Worm (Caenorhabditis elegans) whole organism, midembryonic: ENCODE measurements around the gene W10C6.2.

ENCODE experiments used
- T22C8.4 ChIP-seq: fragments of 200-800 bp; sonication (Bioruptor generic); IDR thresholded peaks from 2 replicates; pipeline ENCODE4 v1.3.6; 2022; ENCODE audit warnings: missing genetic modification characterization, missing compliant biosample characterization
- cog-1 ChIP-seq: sonication (generic microtip); optimal IDR thresholded peaks from 2 replicates; lab custom pipeline; 2016; ENCODE audit warnings: missing genetic modification characterization, missing compliant biosample characterization
- flt-1 ChIP-seq: fragments of 200-800 bp; sonication (Bioruptor generic); IDR thresholded peaks from 2 replicates; pipeline ENCODE4 v1.3.6; 2022; ENCODE audit warnings: missing genetic modification characterization, missing compliant biosample characterization
- klf-2 ChIP-seq: fragments of 200-800 bp; sonication (Bioruptor generic); conservative IDR thresholded peaks from 2 replicates; pipeline ENCODE4 v1.3.6; 2022; ENCODE audit warnings: missing genetic modification reagents, missing genetic modification characterization, missing compliant biosample characterization
- med-1 ChIP-seq: sonication (generic microtip); optimal IDR thresholded peaks from 2 replicates; lab custom pipeline; 2017; ENCODE audit warnings: missing genetic modification characterization, mild to moderate bottlenecking, missing compliant biosample characterization, antibody characterized with exemption, missing genetic modification reagents; ENCODE audit not compliant: insufficient read depth
- ref-1 ChIP-seq: fragments of 200-800 bp; sonication (Bioruptor generic); conservative IDR thresholded peaks from 2 replicates; pipeline ENCODE4 v1.3.6; 2022; ENCODE audit warnings: missing genetic modification reagents, missing genetic modification characterization, missing compliant biosample characterization
- tab-1 ChIP-seq: fragments of 200-800 bp; sonication (Bioruptor generic); IDR thresholded peaks from 2 replicates; pipeline ENCODE4 v1.3.6; 2022; ENCODE audit warnings: missing genetic modification characterization, missing compliant biosample characterization
- ztf-23 ChIP-seq: fragments of 200-800 bp; sonication (Bioruptor generic); IDR thresholded peaks from 2 replicates; pipeline ENCODE4 v1.3.6; 2022; ENCODE audit warnings: missing genetic modification reagents, missing genetic modification characterization, missing compliant biosample characterization
- ztf-29 ChIP-seq: fragments of 200-800 bp; sonication (Bioruptor generic); IDR thresholded peaks from 2 replicates; pipeline ENCODE4 v1.3.6; 2022; ENCODE audit warnings: missing genetic modification reagents, missing genetic modification characterization, missing compliant biosample characterization

The W10C6.2 gene

ce11 chrII:11154957-11155356 is 33.3 kb upstream of the W10C6.2 start:
- TF ChIP-seq ref-1 (GFP tag; lab: Robert Waterston, UW), result no peak
- TF ChIP-seq flt-1 (GFP tag; lab: Robert Waterston, UW), result no peak
- TF ChIP-seq ztf-29 (GFP tag; lab: Robert Waterston, UW), result no peak
- TF ChIP-seq med-1 (GFP tag; lab: Kevin White, UChicago), result no peak
- TF ChIP-seq klf-2 (GFP tag; lab: Robert Waterston, UW), result no peak
- no peak for TF ChIP-seq ztf-23
- no peak for TF ChIP-seq T22C8.4 (GFP tag; lab: Robert Waterston, UW)
- TF ChIP-seq cog-1, result no peak
- no peak for TF ChIP-seq tab-1 (GFP tag; lab: Robert Waterston, UW)

- TF ChIP-seq ztf-29 (GFP tag; lab: Robert Waterston, UW), result no peak
- TF ChIP-seq klf-2 (GFP tag; lab: Robert Waterston, UW), result no peak
- no peak for TF ChIP-seq cog-1
- no peak for TF ChIP-seq tab-1 (GFP tag; lab: Robert Waterston, UW)
Measured at ce11 chrII:11153800-11154199, 32.1 kb upstream of the W10C6.2 start.

DNA sequence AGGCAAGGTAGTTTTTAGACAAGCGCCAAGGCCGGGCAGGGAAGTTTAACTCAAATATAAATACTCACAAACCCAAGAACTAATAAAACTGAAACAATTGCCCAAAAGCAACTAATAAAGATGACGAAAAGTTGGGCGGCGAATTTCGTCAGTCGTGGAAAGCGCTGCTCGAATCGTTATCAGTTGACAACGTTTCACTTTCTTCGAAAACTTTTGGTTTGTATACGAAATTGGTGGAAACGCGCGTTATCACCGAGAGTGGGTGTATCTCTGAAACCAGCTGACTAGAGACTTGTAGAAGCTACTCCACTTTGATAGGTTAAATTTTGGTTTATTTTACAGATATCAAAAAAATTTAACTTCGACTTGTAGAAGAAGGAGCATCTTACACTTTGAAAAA is 31.4 kb upstream of the W10C6.2 start:
- no peak for TF ChIP-seq T22C8.4 (GFP tag; lab: Robert Waterston, UW)
- no peak for TF ChIP-seq cog-1
- TF ChIP-seq tab-1 (GFP tag; lab: Robert Waterston, UW), result no peak
- TF ChIP-seq flt-1 (GFP tag; lab: Robert Waterston, UW), result no peak
- no peak for TF ChIP-seq klf-2 (GFP tag; lab: Robert Waterston, UW)
- TF ChIP-seq ztf-29 (GFP tag; lab: Robert Waterston, UW), result no peak

DNA sequence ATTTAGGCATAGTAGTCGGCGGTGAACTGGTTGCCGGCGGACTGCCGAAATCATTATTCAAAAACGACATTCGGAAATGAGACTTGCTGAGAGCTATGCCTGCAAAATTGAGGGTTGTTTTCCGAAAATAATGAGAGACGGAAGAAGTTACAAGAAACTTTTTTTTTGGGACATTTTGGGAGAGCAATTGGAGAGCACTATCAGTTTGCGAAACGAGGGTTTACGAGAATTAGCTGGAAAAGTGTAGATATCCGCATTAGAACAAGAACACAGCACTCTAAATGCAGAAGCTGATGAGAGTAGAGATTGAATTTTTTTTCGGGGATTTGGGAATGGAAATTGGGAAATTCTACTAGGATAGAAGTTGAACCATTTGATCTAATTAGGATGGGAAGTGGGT is 30.8 kb upstream of the W10C6.2 start, which contains the start of gene pqm-1:
Gene pqm-1 (minus strand): TSS at position 101 of the 400 bp plus-strand sequence.
- TF ChIP-seq ztf-29 (GFP tag; lab: Robert Waterston, UW) (no peak), flt-1 (GFP tag; lab: Robert Waterston, UW) (no peak), klf-2 (GFP tag; lab: Robert Waterston, UW) (no peak), med-1 (GFP tag; lab: Kevin White, UChicago) (no peak), T22C8.4 (GFP tag; lab: Robert Waterston, UW) (no peak), tab-1 (GFP tag; lab: Robert Waterston, UW) (no peak), ref-1 (GFP tag; lab: Robert Waterston, UW) (no peak), cog-1 (no peak), ztf-23 (no peak)

DNA sequence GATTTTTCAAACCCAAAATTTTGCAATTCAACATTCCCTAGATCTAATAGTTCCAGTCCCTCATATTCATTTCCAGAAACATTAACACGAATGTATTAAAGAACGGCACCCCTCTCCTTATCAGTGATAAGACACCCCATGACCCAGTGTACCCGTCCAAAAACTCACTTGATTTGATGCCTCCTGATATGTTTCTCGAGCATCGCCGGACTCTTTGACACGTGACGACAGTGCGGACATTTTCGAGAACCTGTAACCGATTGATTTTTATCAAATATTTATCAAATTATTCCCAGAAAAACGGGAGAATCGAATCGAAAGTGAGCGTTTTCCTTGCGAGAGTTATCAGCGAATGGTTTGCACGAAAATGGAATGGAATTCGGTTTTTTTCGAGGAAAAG is 29.3 kb upstream of the W10C6.2 start:
- no peak for TF ChIP-seq ref-1 (GFP tag; lab: Robert Waterston, UW)
- no peak for TF ChIP-seq tab-1 (GFP tag; lab: Robert Waterston, UW)
- TF ChIP-seq flt-1 (GFP tag; lab: Robert Waterston, UW), result no peak
- TF ChIP-seq klf-2 (GFP tag; lab: Robert Waterston, UW), result no peak
- TF ChIP-seq T22C8.4 (GFP tag; lab: Robert Waterston, UW), result no peak
- TF ChIP-seq ztf-23, result no peak
- no peak for TF ChIP-seq cog-1
- TF ChIP-seq ztf-29 (GFP tag; lab: Robert Waterston, UW), result no peak
- TF ChIP-seq med-1 (GFP tag; lab: Kevin White, UChicago), result no peak

DNA sequence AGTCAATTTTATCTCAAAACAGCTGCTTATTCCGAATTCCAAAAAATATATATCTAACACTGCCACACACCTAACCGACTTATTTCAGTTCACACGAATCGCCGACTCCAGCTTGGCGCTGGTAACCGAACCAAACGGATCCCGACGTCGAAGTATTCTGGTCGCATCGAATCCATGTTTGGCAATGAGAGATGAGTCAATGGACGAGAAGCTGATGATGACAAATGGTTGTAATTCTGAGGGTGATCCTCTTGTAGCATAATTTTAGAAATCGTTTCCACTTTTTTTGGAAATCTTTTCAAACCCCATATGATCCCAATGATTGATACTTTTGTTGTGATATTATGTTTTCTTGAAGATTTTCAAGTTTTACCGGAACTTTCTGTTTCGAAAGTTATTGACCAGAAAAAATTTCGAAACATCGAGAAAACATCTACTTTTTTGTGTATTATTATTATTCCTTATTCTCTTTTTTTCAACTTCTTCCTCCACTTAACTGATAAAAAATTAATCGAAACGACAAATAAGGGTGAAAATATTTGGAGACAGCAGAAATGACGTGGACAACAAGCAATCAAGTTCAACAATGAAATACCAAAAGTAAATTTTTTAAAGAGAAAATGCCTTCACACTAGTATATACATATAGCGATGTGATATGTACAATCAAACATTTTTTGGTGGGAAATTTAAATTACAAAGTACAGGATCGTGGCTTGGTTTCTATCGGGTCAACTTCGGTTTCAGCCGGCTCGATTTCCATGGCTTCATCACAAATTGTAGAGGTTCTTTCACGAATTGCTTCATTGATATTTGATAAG is 28.4 kb upstream of the W10C6.2 start:
- no peak for TF ChIP-seq klf-2 (GFP tag; lab: Robert Waterston, UW)
- TF ChIP-seq T22C8.4 (GFP tag; lab: Robert Waterston, UW), result no peak
- TF ChIP-seq ztf-23, result no peak

DNA sequence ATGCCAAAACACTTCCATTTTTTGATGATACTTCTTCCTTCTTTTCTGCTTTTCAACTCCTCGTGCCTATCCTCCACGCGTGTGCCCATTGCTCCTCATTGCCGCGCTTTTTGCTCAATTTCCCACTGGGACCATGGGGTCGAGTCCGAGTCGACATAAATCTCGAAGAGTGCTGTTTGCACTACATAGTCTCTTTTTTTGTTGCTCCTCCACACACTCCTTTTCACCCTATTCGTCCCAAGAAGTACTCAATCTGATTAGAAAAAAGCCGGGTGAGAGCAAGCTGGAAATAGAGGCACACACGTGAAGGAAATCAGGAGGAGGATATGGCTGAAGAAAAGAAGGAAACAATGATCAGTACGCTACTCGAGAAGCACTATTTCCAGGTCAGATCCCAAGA is 20.9 kb upstream of the W10C6.2 start, which contains the start of gene arrd-6:
Gene arrd-6 (plus strand): TSS at position 169 of the 400 bp plus-strand sequence.
- no peak for TF ChIP-seq ztf-23
- no peak for TF ChIP-seq cog-1
- no peak for TF ChIP-seq klf-2 (GFP tag; lab: Robert Waterston, UW)
- no peak for TF ChIP-seq tab-1 (GFP tag; lab: Robert Waterston, UW)
- no peak for TF ChIP-seq med-1 (GFP tag; lab: Kevin White, UChicago)
- no peak for TF ChIP-seq ref-1 (GFP tag; lab: Robert Waterston, UW)
- TF ChIP-seq T22C8.4 (GFP tag; lab: Robert Waterston, UW), result no peak

- no peak for TF ChIP-seq med-1 (GFP tag; lab: Kevin White, UChicago)
- TF ChIP-seq ztf-23, result no peak
- TF ChIP-seq ztf-29 (GFP tag; lab: Robert Waterston, UW), result no peak
- no peak for TF ChIP-seq tab-1 (GFP tag; lab: Robert Waterston, UW)
Measured at ce11 chrII:11140140-11140539, 18.4 kb upstream of the W10C6.2 start, which contains the start of gene F40F8.4. Gene F40F8.4 (minus strand): TSS chrII:11140240.

DNA sequence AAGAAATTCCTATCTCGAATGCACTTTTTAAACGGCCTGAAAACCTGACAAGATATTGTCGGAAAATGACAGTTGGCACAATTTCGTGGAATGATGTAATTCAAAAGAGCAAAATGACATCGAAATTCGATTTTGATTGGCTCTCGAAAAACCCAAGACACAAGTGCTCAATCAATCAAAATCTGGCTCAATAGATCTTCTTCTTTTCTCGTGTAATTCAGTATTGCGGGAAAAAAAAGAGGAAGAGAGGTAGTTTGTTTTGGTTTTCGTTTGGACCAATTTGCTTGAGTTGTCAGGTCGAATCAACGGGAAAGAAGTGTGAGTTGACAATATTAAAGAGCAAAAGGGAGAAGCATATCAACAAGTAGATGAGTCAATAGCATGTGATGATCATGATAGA is 14.1 kb upstream of the W10C6.2 start:
- no peak for TF ChIP-seq ref-1 (GFP tag; lab: Robert Waterston, UW)
- no peak for TF ChIP-seq T22C8.4 (GFP tag; lab: Robert Waterston, UW)
- TF ChIP-seq tab-1 (GFP tag; lab: Robert Waterston, UW), result no peak
- TF ChIP-seq med-1 (GFP tag; lab: Kevin White, UChicago), result no peak
- TF ChIP-seq klf-2 (GFP tag; lab: Robert Waterston, UW), result no peak
- TF ChIP-seq ztf-23, result no peak
- no peak for TF ChIP-seq ztf-29 (GFP tag; lab: Robert Waterston, UW)
- TF ChIP-seq cog-1, result no peak
- no peak for TF ChIP-seq flt-1 (GFP tag; lab: Robert Waterston, UW)

- TF ChIP-seq med-1 (GFP tag; lab: Kevin White, UChicago) (no peak), cog-1 (no peak), tab-1 (GFP tag; lab: Robert Waterston, UW) (no peak), T22C8.4 (GFP tag; lab: Robert Waterston, UW) (no peak), flt-1 (GFP tag; lab: Robert Waterston, UW) (no peak), ref-1 (GFP tag; lab: Robert Waterston, UW) (no peak), ztf-29 (GFP tag; lab: Robert Waterston, UW) (no peak), ztf-23 (no peak), klf-2 (GFP tag; lab: Robert Waterston, UW) (no peak)
Measured at ce11 chrII:11134828-11135227, 13.1 kb upstream of the W10C6.2 start, which contains the start of gene F40F8.5. Gene F40F8.5 (minus strand): TSS chrII:11134928.
